Worm (Caenorhabditis elegans) whole organism, young adult: Measurements from ENCODE around the gene F39E9.14.
A peak's percentile ranks its signal among the peaks of the same experiment; 100 is the strongest.

Experiments
- B0336.3 ChIP-seq: fragments of 200-800 bp; sonication (Bioruptor generic); IDR thresholded peaks from 2 replicates; pipeline ENCODE4 v1.3.6; 2022; ENCODE audit warnings: missing genetic modification characterization, missing compliant biosample characterization
- C06A6.2 ChIP-seq: fragments of 200-800 bp; sonication (Bioruptor generic); conservative IDR thresholded peaks from 2 replicates; pipeline ENCODE4 v1.3.6; 2022; ENCODE audit warnings: missing genetic modification characterization, missing compliant biosample characterization
- D2030.7 ChIP-seq: fragments of 200-800 bp; sonication (Bioruptor generic); IDR thresholded peaks from 2 replicates; pipeline ENCODE4 v1.3.6; 2022; ENCODE audit warnings: missing genetic modification reagents, missing genetic modification characterization, missing compliant biosample characterization
- F10E7.11 ChIP-seq: sonication (generic microtip); optimal IDR thresholded peaks from 2 replicates; lab custom pipeline; 2017; ENCODE audit warnings: mild to moderate bottlenecking, missing genetic modification characterization, moderate library complexity, missing compliant biosample characterization
- F23B12.7 ChIP-seq: sonication (generic microtip); optimal IDR thresholded peaks from 2 replicates; lab custom pipeline; 2017; ENCODE audit warnings: missing genetic modification characterization, mild to moderate bottlenecking, missing compliant biosample characterization, antibody characterized with exemption, moderate library complexity; ENCODE audit not compliant: insufficient read depth
- F37B4.10 ChIP-seq: fragments of 200-800 bp; sonication (Bioruptor generic); IDR thresholded peaks from 2 replicates; pipeline ENCODE4 v1.3.6; 2022; ENCODE audit warnings: missing genetic modification characterization, missing compliant biosample characterization
- Y53F4B.3 ChIP-seq: fragments of 200-800 bp; sonication (Bioruptor generic); IDR thresholded peaks from 2 replicates; pipeline ENCODE4 v1.3.6; 2022; ENCODE audit warnings: missing genetic modification reagents, missing genetic modification characterization, missing compliant biosample characterization
- Y56A3A.18 ChIP-seq: fragments of 200-800 bp; sonication (Bioruptor generic); IDR thresholded peaks from 2 replicates; pipeline ENCODE4 v1.3.6; 2022; ENCODE audit warnings: missing genetic modification reagents, missing genetic modification characterization, missing compliant biosample characterization
- ZK185.1 ChIP-seq: sonication (generic microtip); optimal IDR thresholded peaks from 2 replicates; lab custom pipeline; 2016; ENCODE audit warnings: mild to moderate bottlenecking, missing genetic modification characterization, missing compliant biosample characterization; ENCODE audit not compliant: poor library complexity, severe bottlenecking
- ama-1 ChIP-seq, 3 experiments: fragments of 150-350 bp in 1 of 3; sonication (generic microtip) in 2 of 3; optimal IDR thresholded peaks; 2 replicates each; lab custom pipeline; 2014 to 2018; ENCODE audit warnings: missing biosample characterization in 2 of 3, missing genetic modification characterization in 2 of 3, missing genetic modification reagents in 2 of 3
- aptf-2 ChIP-seq: fragments of 200-800 bp; sonication (Bioruptor generic); conservative IDR thresholded peaks from 2 replicates; pipeline ENCODE4 v1.3.6; 2022; ENCODE audit warnings: missing genetic modification reagents, missing genetic modification characterization, missing compliant biosample characterization
- athp-1 ChIP-seq: sonication (generic microtip); optimal IDR thresholded peaks from 2 replicates; lab custom pipeline; 2017; ENCODE audit warnings: mild to moderate bottlenecking, missing genetic modification characterization, missing compliant biosample characterization
- ceh-40 ChIP-seq: fragments of 200-800 bp; sonication (Bioruptor generic); IDR thresholded peaks from 2 replicates; pipeline ENCODE4 v1.3.6; 2022; ENCODE audit warnings: missing genetic modification characterization, missing compliant biosample characterization
- ceh-79 ChIP-seq: sonication (generic microtip); optimal IDR thresholded peaks from 2 replicates; lab custom pipeline; 2017; ENCODE audit warnings: mild to moderate bottlenecking, missing genetic modification characterization, missing compliant biosample characterization
- dox-1 ChIP-seq: fragments of 200-800 bp; sonication (Bioruptor generic); IDR thresholded peaks from 2 replicates; pipeline ENCODE4 v1.3.6; 2022; ENCODE audit warnings: missing genetic modification reagents, missing genetic modification characterization, missing compliant biosample characterization
- efl-1 ChIP-seq: fragments of 150-350 bp; optimal IDR thresholded peaks from 2 replicates; lab custom pipeline; 2014; ENCODE audit warnings: missing biosample characterization, missing genetic modification reagents, missing genetic modification characterization
- ets-4 ChIP-seq: fragments of 200-800 bp; sonication (Bioruptor generic); optimal IDR thresholded peaks from 2 replicates; lab custom pipeline; 2018; ENCODE audit warnings: mild to moderate bottlenecking, missing genetic modification characterization, missing compliant biosample characterization
- lin-26 ChIP-seq: fragments of 200-800 bp; sonication (Bioruptor generic); IDR thresholded peaks from 2 replicates; pipeline ENCODE4 v1.3.6; 2022; ENCODE audit warnings: missing genetic modification reagents, missing genetic modification characterization, missing compliant biosample characterization
- lin-35 ChIP-seq, 3 experiments: fragments of 150-350 bp in 2 of 3; sonication (generic microtip) in 1 of 3; optimal IDR thresholded peaks; 2 replicates each; lab custom pipeline; 2014 to 2018; ENCODE audit warnings: missing biosample characterization in 3 of 3, missing genetic modification characterization in 3 of 3, missing genetic modification reagents in 3 of 3
- madf-6 ChIP-seq: fragments of 200-800 bp; sonication (Bioruptor generic); IDR thresholded peaks from 2 replicates; pipeline ENCODE4 v1.3.6; 2022; ENCODE audit warnings: missing genetic modification reagents, missing genetic modification characterization, missing compliant biosample characterization
- mel-28 ChIP-seq: sonication (generic microtip); optimal IDR thresholded peaks from 2 replicates; lab custom pipeline; 2016; ENCODE audit warnings: borderline replicate concordance, mild to moderate bottlenecking, missing genetic modification characterization, missing compliant biosample characterization
- mxl-1 ChIP-seq: sonication (generic microtip); optimal IDR thresholded peaks from 2 replicates; lab custom pipeline; 2016; ENCODE audit warnings: missing genetic modification characterization, missing compliant biosample characterization
- nhr-179 ChIP-seq: sonication (generic microtip); optimal IDR thresholded peaks from 2 replicates; lab custom pipeline; 2016; ENCODE audit warnings: mild to moderate bottlenecking, missing genetic modification characterization, missing compliant biosample characterization
- nhr-27 ChIP-seq: fragments of 200-800 bp; sonication (Bioruptor generic); optimal IDR thresholded peaks from 2 replicates; lab custom pipeline; 2018; ENCODE audit warnings: mild to moderate bottlenecking, missing genetic modification characterization, moderate library complexity, missing compliant biosample characterization
- pbrm-1 ChIP-seq: fragments of 200-800 bp; sonication (Bioruptor generic); IDR thresholded peaks from 2 replicates; pipeline ENCODE4 v1.3.6; 2022; ENCODE audit warnings: missing genetic modification reagents, missing genetic modification characterization, missing compliant biosample characterization
- rec-8 ChIP-seq, 2 experiments: sonication (generic microtip); optimal IDR thresholded peaks; 2 replicates each; lab custom pipeline; 2016; ENCODE audit warnings: mild to moderate bottlenecking in 2 of 2, missing genetic modification characterization in 2 of 2, missing genetic modification reagents in 2 of 2, missing genotype in 2 of 2, missing biosample characterization in 1 of 2, missing compliant biosample characterization in 1 of 2, moderate library complexity in 1 of 2
- rpc-1 ChIP-seq, 2 experiments: fragments of 150-350 bp in 1 of 2; sonication (generic microtip) in 1 of 2; optimal IDR thresholded peaks; 2 replicates each; lab custom pipeline; 2014 to 2018; ENCODE audit warnings: missing biosample characterization in 1 of 2, missing genetic modification characterization in 1 of 2, missing genetic modification reagents in 1 of 2, missing genotype in 1 of 2
- sea-2 ChIP-seq: fragments of 200-800 bp; sonication (Bioruptor generic); IDR thresholded peaks from 2 replicates; pipeline ENCODE4 v1.3.6; 2022; ENCODE audit warnings: missing genetic modification characterization, missing compliant biosample characterization
- snpc-1.3 ChIP-seq: sonication (generic microtip); optimal IDR thresholded peaks from 2 replicates; lab custom pipeline; 2017; ENCODE audit warnings: missing genetic modification characterization, mild to moderate bottlenecking, missing compliant biosample characterization, antibody characterized with exemption, moderate library complexity, missing genotype, missing genetic modification reagents; ENCODE audit not compliant: insufficient read depth
- unc-130 ChIP-seq: sonication (generic microtip); optimal IDR thresholded peaks from 2 replicates; lab custom pipeline; 2016; ENCODE audit warnings: missing genetic modification reagents, missing genetic modification characterization, missing compliant biosample characterization
- zfh-2 ChIP-seq: fragments of 200-800 bp; sonication (Bioruptor generic); conservative IDR thresholded peaks from 2 replicates; pipeline ENCODE4 v1.3.6; 2022; ENCODE audit warnings: missing genetic modification reagents, missing genetic modification characterization, missing compliant biosample characterization
- ztf-26 ChIP-seq: sonication (generic microtip); optimal IDR thresholded peaks from 2 replicates; lab custom pipeline; 2017; ENCODE audit warnings: missing genetic modification characterization, missing compliant biosample characterization

F39E9.14 gene

ce11 chrII:3262504-3262903, 27.9 kb downstream of the F39E9.14 start, which contains the start of gene F02E11.2:
Gene F02E11.2, plus strand, starts transcription at chrII:3262804.
- TF ChIP-seq aptf-2 (GFP tag; lab: Robert Waterston, UW) (no peak), lin-26 (GFP tag; lab: Robert Waterston, UW) (no peak), F37B4.10 (GFP tag; lab: Robert Waterston, UW) (no peak), ets-4 (GFP tag; lab: Kevin White, UChicago) (no peak), rpc-1 (optimal IDR thresholded peaks at IDR 0.05; lab: Kevin White, UChicago) (no peak), rpc-1 (tag; optimal IDR thresholded peaks at IDR 0.05; lab: Kevin White, UChicago) (peak; percentile 33), lin-35 (GFP tag; optimal IDR thresholded peaks at IDR 0.05; lab: Kevin White, UChicago) (no peak)

DNA sequence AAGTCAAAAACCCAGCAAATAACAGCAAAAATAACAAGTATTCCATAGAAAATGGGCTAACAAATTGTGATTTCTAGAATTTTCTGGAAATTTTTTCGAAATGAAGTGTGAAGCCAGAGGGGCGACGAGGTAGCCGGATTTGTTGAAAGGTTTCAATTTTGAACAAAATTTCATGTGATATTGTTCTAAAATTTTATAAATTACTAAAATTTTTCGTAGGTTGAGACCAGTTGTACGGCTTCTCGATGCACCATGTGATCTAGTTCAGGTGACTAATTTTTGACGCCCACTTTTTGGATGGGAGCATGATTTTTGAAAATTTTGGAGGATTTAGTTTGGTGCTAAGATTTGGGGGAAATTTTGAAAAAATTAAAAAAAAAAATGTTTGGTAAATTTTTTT, 31.2 kb downstream of the F39E9.14 start, which contains the start of gene gcy-19:
Gene gcy-19 (minus strand): TSS at position 101 of the 400 bp plus-strand sequence.
- TF ChIP-seq ama-1 (optimal IDR thresholded peaks at IDR 0.05; lab: Kevin White, UChicago): no peak
- TF ChIP-seq ama-1 (GFP tag; optimal IDR thresholded peaks at IDR 0.05; lab: Kevin White, UChicago): no peak
- TF ChIP-seq aptf-2 (GFP tag; lab: Robert Waterston, UW): no peak
- TF ChIP-seq Y53F4B.3 (GFP tag; lab: Robert Waterston, UW): no peak
- no peak for TF ChIP-seq ceh-79
- TF ChIP-seq B0336.3: no peak
- TF ChIP-seq pbrm-1 (GFP tag; lab: Robert Waterston, UW): no peak
- TF ChIP-seq rpc-1 (optimal IDR thresholded peaks at IDR 0.05; lab: Kevin White, UChicago): no peak
- TF ChIP-seq rpc-1 (tag; optimal IDR thresholded peaks at IDR 0.05; lab: Kevin White, UChicago): no peak
- no peak for TF ChIP-seq efl-1 (GFP tag; lab: Kevin White, UChicago)
- TF ChIP-seq Y56A3A.18 (GFP tag; lab: Robert Waterston, UW): no peak
- TF ChIP-seq mxl-1 (tag; lab: Kevin White, UChicago): no peak
- no peak for TF ChIP-seq ztf-26 (tag; lab: Kevin White, UChicago)
- TF ChIP-seq ceh-40 (GFP tag; lab: Robert Waterston, UW): no peak

- TF ChIP-seq F10E7.11 (tag; lab: Kevin White, UChicago): no peak
- no peak for TF ChIP-seq mel-28 (tag; lab: Kevin White, UChicago)
- no peak for TF ChIP-seq nhr-179 (tag; lab: Kevin White, UChicago)
- no peak for TF ChIP-seq unc-130 (GFP tag; lab: Kevin White, UChicago)
- no peak for TF ChIP-seq snpc-1.3
- no peak for TF ChIP-seq F37B4.10 (GFP tag; lab: Robert Waterston, UW)
- TF ChIP-seq nhr-27 (tag; lab: Kevin White, UChicago): no peak
- no peak for TF ChIP-seq F23B12.7 (tag; lab: Kevin White, UChicago)
- no peak for TF ChIP-seq C06A6.2
- TF ChIP-seq ceh-40 (GFP tag; lab: Robert Waterston, UW): no peak
- TF ChIP-seq madf-6 (GFP tag; lab: Robert Waterston, UW): no peak
- TF ChIP-seq dox-1 (GFP tag; lab: Robert Waterston, UW): no peak
- no peak for TF ChIP-seq athp-1 (tag; lab: Kevin White, UChicago)
- TF ChIP-seq rec-8 (tag; optimal IDR thresholded peaks at IDR 0.05; lab: Kevin White, UChicago): no peak
- TF ChIP-seq, all 124 proteins: peak for 0
Observed at ce11 chrII:3251782-3252181, 38.7 kb downstream of the F39E9.14 start.

ce11 chrII:3250195-3250594, 40.2 kb downstream of the F39E9.14 start:
- peak; percentile 74 for TF ChIP-seq zfh-2
- no peak for TF ChIP-seq ZK185.1

DNA sequence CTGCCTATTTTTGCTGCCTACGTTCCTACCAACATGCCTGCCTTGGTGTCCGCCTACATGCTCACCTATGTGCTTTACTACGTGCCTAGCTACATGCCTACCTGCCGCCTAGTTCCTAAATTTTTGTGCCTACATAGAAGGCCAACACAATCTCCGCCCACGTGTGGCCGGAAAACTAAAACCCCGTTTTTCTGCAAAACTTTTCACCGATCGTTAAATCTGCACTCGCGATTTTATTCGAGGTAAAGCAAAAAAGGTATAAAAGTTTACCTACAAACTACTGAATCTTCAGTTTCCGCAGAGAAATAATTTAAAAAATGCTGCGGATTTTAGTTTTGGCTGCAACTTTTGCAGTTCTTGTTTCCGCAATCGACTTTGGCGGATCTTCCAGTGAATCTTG, 41.0 kb downstream of the F39E9.14 start, which contains the start of gene clec-124:
Gene clec-124 (plus strand): TSS at position 301 of the 400 bp plus-strand sequence.
- TF ChIP-seq lin-35 (GFP tag; optimal IDR thresholded peaks at IDR 0.05; lab: Kevin White, UChicago) (no peak), D2030.7 (GFP tag; lab: Robert Waterston, UW) (no peak), sea-2 (GFP tag; lab: Robert Waterston, UW) (no peak)
